Fruit fly (Drosophila melanogaster): Measurements from ENCODE around the gene CG6707.

CG6707 gene

DNA sequence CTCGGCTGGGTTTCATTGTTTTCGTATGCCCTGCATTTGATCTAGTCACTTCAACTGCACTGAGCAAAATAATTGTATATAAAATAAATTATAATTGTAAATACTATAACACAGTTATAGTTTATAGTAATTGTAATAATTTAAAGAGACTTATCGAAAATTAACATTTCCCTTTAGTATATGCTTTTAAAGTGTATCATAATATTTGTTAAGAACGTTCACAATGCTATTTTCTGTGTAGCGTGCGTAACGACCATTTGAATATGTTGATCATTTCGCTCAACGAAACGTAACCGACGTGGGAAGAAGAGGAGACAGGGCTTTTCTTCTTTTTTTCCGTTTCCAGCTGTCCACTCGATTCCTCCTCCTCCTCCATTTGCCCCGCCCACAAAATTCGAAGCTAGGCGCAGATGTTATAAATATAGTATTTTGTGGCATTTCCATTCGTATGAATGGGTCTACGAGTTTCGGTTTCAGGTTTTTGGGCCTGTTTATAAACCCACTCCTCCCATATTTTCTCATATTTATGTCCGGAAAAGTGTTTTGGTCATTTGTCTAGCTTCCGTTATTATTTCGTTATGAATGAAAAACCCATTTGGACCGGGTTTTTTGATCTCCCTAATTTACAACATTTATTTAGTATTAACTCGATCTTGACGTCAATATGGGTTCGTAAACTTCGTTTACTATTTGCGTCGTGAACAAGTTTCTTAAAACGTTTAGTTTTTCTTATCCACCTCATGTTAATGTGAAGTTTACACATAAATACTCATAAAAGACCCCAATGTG is 41.8 kb downstream of the CG6707 start (continued):
- TF ChIP-seq Lhr (GFP tag; optimal IDR thresholded peaks at IDR 0.05) (peak; percentile 48), hbn (GFP tag; IDR thresholded peaks at IDR 0.05; ENCODE audit: partially characterized antibody) (no peak), CG16779 (GFP tag; IDR thresholded peaks at IDR 0.05) (no peak), vvl (GFP tag; IDR thresholded peaks at IDR 0.05) (peak; percentile 94), CG8359 (GFP tag; optimal IDR thresholded peaks at IDR 0.05; ENCODE audit: borderline replicate concordance) (peak; percentile 79), CG12391 (tag; optimal IDR thresholded peaks at IDR 0.05) (peak; percentile 91), NfI (GFP tag; optimal IDR thresholded peaks at IDR 0.05) (peak; percentile 47), twi (tag; optimal IDR thresholded peaks at IDR 0.05) (no peak), nerfin-2 (GFP tag; IDR thresholded peaks at IDR 0.05; ENCODE audit: partially characterized antibody) (no peak), bigmax (GFP tag; optimal IDR thresholded peaks at IDR 0.05) (no peak), NC2α (GFP tag; optimal IDR thresholded peaks at IDR 0.05) (no peak), Deaf1 (tag; optimal IDR thresholded peaks at IDR 0.05) (peak; percentile 68), CG10267 (tag; optimal IDR thresholded peaks at IDR 0.05) (peak; percentile 84), CG18764 (GFP tag; optimal IDR thresholded peaks at IDR 0.05) (peak; percentile 47), CG12299 (tag; optimal IDR thresholded peaks at IDR 0.05) (peak; percentile 77), CG43689 (GFP tag; IDR thresholded peaks at IDR 0.05) (no peak), CG6765 (GFP tag; optimal IDR thresholded peaks at IDR 0.05) (no peak), gt (GFP tag; IDR thresholded peaks at IDR 0.05) (peak; percentile 82), CG18011 (GFP tag; optimal IDR thresholded peaks at IDR 0.05) (no peak), ken (GFP tag; IDR thresholded peaks at IDR 0.05) (peak; percentile 49; the same call in 1 of the 3 replicates), otp (GFP tag; IDR thresholded peaks at IDR 0.05) (peak; percentile 61; the same call in 2 of the 3 replicates), trh (GFP tag; optimal IDR thresholded peaks at IDR 0.05) (peak; percentile 35), lab (GFP tag; optimal IDR thresholded peaks at IDR 0.05) (no peak), unpg (GFP tag; optimal IDR thresholded peaks at IDR 0.05) (peak; percentile 92), CG7372 (GFP tag; IDR thresholded peaks at IDR 0.05) (peak; percentile 62), scrt (GFP tag; optimal IDR thresholded peaks at IDR 0.05) (peak; percentile 51), CG13424 (tag; optimal IDR thresholded peaks at IDR 0.05) (peak; percentile 86), fru (optimal IDR thresholded peaks at IDR 0.05) (no peak), CG14710 (tag; optimal IDR thresholded peaks at IDR 0.05) (peak; percentile 90), eve (GFP tag; optimal IDR thresholded peaks at IDR 0.05) (no peak), CG32767 (GFP tag; IDR thresholded peaks at IDR 0.05) (peak; percentile 82), CG30020 (tag; optimal IDR thresholded peaks at IDR 0.05) (peak; percentile 9), CG13894 (tag; optimal IDR thresholded peaks at IDR 0.05) (no peak), mld (GFP tag; IDR thresholded peaks at IDR 0.05; ENCODE audit: partially characterized antibody) (no peak), CG4424 (GFP tag; optimal IDR thresholded peaks at IDR 0.05) (peak; percentile 73), CG14014 (GFP tag; IDR thresholded peaks at IDR 0.05) (peak; percentile 63; the same call in 1 of the 2 replicates), CG9727 (GFP tag; optimal IDR thresholded peaks at IDR 0.05) (peak; percentile 75), Oaz (GFP tag; IDR thresholded peaks at IDR 0.05) (no peak), Hr51 (GFP tag; optimal IDR thresholded peaks at IDR 0.05) (peak; percentile 32 to 85), bab2 (GFP tag; optimal IDR thresholded peaks at IDR 0.05) (no peak), CG31224 (GFP tag; IDR thresholded peaks at IDR 0.05) (peak; percentile 61), CG5953 (GFP tag; IDR thresholded peaks at IDR 0.05) (0 out of 2 replicates have a peak, but pooled peaks have one; percentile 35), CG9215 (GFP tag; IDR thresholded peaks at IDR 0.05) (peak; percentile 59), croc (GFP tag; conservative IDR thresholded peaks at IDR 0.05) (peak; percentile 85), CG9797 (GFP tag; optimal IDR thresholded peaks at IDR 0.05) (no peak), PHDP (tag; optimal IDR thresholded peaks at IDR 0.05) (peak; percentile 87)

Measured in whole organism, embryonic.